Worm (Caenorhabditis elegans): ENCODE data around the gene otpl-8.

otpl-8 gene

DNA sequence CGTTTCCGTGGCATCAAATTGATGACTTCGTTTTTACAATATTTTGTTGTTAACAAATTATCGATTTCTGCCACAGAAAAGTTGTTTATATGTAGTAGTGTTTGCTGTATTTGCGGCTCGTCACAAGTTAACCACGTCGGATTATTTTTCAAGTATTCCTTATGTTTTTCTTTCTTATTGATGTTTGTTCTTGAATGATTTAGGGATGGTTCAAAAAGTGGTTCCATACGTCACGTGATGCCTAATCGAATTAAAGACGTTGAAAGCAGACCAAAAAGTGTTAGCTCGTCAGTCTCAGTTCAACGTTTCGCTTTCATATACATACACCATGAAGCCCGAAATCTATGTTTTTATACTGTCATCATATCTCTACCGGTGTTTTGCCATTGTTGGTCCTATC lies 14.8 kb upstream of the otpl-8 start, which contains the start of gene lips-2:
Gene lips-2 (plus strand): TSS at position 301 of the 400 bp plus-strand sequence.
- no peak for TF ChIP-seq W03F9.2 (tag; optimal IDR thresholded peaks at IDR 0.05)
- TF ChIP-seq dao-5 (tag; optimal IDR thresholded peaks at IDR 0.05), result no peak
- TF ChIP-seq him-1 (tag; optimal IDR thresholded peaks at IDR 0.05), result no peak

DNA sequence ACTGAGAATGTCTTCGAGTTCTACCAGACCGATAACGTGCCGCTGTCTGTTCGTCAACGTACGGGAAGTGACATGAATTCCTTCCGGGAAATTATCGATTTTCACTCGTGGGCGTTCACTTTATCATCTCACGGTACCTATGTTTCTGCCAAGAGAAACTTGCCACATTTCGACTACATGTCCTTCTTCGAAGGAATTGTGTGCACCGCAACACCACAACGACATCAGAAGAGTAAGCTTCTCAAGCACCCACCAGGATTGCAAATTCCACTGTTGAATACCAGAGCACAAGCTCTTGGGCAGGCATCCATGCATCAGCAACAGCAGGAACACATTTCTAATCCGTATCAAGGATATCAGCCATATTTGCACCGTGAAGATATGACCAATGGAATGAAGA lies 13.4 kb upstream of the otpl-8 start:
- no peak for TF ChIP-seq dao-5 (tag; optimal IDR thresholded peaks at IDR 0.05)
- TF ChIP-seq him-1 (tag; optimal IDR thresholded peaks at IDR 0.05), result no peak
- TF ChIP-seq W03F9.2 (tag; optimal IDR thresholded peaks at IDR 0.05), result no peak

DNA sequence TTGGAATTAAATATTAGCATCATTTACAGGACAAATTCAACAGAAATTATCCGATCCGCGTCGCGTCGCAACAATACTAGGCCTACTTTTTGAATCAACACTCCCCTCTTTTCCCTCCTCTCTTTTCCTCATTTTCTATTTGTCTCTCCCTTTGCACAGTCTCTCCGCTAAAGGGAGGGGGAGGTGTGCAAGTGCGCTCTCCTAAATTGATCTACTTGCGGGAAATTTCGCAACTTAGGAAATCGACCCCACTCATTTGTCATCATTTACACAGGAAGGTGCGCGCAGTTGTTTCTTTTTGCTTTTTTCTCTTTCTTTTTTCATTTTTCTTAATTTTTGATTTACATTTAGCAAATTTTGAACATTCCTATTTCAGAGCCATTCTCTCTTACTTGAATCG lies 12.2 kb upstream of the otpl-8 start, which contains the start of gene C04B4.2:
Gene C04B4.2 (plus strand): TSS at position 371 of the 400 bp plus-strand sequence.
- TF ChIP-seq him-1 (tag; optimal IDR thresholded peaks at IDR 0.05), result no peak
- TF ChIP-seq dao-5 (tag; optimal IDR thresholded peaks at IDR 0.05), result no peak
- TF ChIP-seq W03F9.2 (tag; optimal IDR thresholded peaks at IDR 0.05), result no peak

DNA sequence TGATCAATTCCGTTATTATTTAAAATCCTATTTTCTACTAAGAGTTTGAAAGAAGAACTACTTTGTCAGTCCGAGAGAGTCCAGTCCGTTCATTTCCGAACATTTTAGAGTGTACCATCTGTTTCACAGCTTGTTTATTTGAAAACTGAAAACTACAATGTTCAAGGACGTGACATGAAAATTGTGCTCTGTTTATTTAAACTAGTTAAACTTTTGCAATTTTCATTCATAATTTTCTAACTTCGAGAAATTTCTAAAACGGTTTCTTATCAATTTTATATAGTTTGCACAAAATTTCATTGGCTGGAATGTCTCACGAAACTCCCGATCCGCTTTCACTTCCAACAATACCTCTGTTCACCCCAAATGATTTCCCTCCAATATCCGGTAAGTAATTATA lies 9.7 kb upstream of the otpl-8 start, which contains the start of gene C04B4.1:
Gene C04B4.1 (plus strand): TSS at position 301 of the 400 bp plus-strand sequence.
- TF ChIP-seq him-1 (tag; optimal IDR thresholded peaks at IDR 0.05), result no peak
- TF ChIP-seq W03F9.2 (tag; optimal IDR thresholded peaks at IDR 0.05), result no peak
- TF ChIP-seq dao-5 (tag; optimal IDR thresholded peaks at IDR 0.05), result no peak

DNA sequence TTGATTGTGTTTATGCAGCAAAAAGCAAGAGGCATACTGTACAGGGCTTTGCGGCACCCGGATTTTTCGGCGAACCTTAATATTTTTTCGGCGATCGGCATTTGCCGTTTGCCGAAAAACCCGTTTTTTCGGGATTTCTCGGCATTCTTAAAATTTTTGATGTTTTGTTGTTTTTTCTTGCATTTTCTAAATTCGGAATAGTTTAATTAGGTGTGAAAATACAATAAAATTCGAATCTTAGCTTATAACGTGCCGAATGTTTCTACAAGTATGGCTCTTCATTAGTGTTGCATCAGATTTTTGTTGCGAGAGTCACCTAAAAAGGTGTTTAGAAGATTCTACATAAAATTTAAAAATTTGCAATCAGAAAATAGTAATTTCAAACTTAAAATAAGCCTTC lies 4.8 kb upstream of the otpl-8 start, which contains the start of gene C04B4.6:
Gene C04B4.6 (minus strand): TSS at position 101 of the 400 bp plus-strand sequence.
- no peak for TF ChIP-seq W03F9.2 (tag; optimal IDR thresholded peaks at IDR 0.05)
- TF ChIP-seq dao-5 (tag; optimal IDR thresholded peaks at IDR 0.05), result no peak
- TF ChIP-seq him-1 (tag; optimal IDR thresholded peaks at IDR 0.05), result no peak

- no peak for TF ChIP-seq him-1 (tag; optimal IDR thresholded peaks at IDR 0.05)
These were observed 3.1 kb upstream of the otpl-8 start, which contains the start of gene H19J13.2 for ce11 chrX:12273870-12274269. Gene H19J13.2, minus strand, starts transcription at chrX:12273970.

DNA sequence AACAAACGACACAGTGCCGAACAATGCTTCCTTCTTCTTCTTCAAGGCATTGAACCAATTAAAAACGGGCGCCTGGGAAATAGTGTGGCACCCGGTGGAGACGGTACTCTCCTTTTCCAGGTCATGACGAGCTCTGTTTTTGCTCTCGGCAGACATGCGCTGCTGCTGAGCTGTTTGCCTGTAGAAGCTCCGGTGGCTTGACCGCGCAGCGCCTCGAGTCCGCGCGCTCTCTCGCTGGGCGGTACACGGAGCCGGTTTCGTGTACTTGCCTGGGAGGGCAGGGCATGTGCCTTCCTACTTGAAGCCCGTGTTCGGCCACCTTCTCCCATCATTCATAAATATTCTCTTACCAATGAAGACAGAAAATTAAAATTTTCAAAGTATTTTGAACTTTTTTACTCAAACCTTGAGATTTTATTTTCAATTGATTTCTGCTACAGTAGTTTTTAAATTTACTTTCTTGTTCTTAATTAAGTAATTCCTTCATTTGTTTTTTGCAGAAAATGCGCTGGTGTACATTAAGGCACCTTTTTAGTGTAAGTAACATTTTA lies 10.3 kb downstream of the otpl-8 start, which contains the start of gene E01G6.1:
Gene E01G6.1 (plus strand): TSS at position 501 of the 551 bp plus-strand sequence.
- TF ChIP-seq him-1 (tag; optimal IDR thresholded peaks at IDR 0.05), result no peak
- no peak for TF ChIP-seq dao-5 (tag; optimal IDR thresholded peaks at IDR 0.05)
- no peak for TF ChIP-seq W03F9.2 (tag; optimal IDR thresholded peaks at IDR 0.05)

ce11 chrX:12256594-12257048 lies 14.1 kb downstream of the otpl-8 start, which contains the start of gene E01G6.2:
Gene E01G6.2, plus strand, starts transcription at chrX:12256644.
- TF ChIP-seq W03F9.2 (tag; optimal IDR thresholded peaks at IDR 0.05), result no peak
- TF ChIP-seq dao-5 (tag; optimal IDR thresholded peaks at IDR 0.05), result no peak
- no peak for TF ChIP-seq him-1 (tag; optimal IDR thresholded peaks at IDR 0.05)

ce11 chrX:12252189-12252588 lies 18.6 kb downstream of the otpl-8 start:
- TF ChIP-seq dao-5 (tag; optimal IDR thresholded peaks at IDR 0.05) (no peak), him-1 (tag; optimal IDR thresholded peaks at IDR 0.05) (no peak), W03F9.2 (tag; optimal IDR thresholded peaks at IDR 0.05) (no peak)

ce11 chrX:12248140-12248539 lies 22.6 kb downstream of the otpl-8 start:
- no peak for TF ChIP-seq W03F9.2 (tag; optimal IDR thresholded peaks at IDR 0.05)
- TF ChIP-seq dao-5 (tag; optimal IDR thresholded peaks at IDR 0.05), result no peak
- TF ChIP-seq him-1 (tag; optimal IDR thresholded peaks at IDR 0.05), result no peak

DNA sequence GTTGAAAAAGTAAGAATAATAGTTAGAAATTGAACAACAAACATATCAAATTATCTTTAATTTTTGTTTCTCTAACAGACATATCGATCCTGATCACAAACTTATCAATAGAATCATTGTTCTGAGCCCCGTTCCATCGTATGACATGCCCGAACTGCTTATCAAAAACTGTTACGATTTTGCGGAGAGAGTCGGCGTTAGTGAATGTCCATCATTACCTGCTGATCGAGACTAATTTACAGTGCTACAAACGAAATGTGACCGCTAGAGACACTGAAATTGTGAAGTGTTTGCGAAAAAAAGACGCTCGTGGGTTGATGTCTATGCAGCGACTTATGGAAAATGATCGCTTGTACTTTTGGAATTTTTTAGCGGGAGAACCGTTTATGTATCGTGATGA lies 27.8 kb downstream of the otpl-8 start:
- TF ChIP-seq W03F9.2 (tag; optimal IDR thresholded peaks at IDR 0.05), result no peak
- no peak for TF ChIP-seq dao-5 (tag; optimal IDR thresholded peaks at IDR 0.05)
- no peak for TF ChIP-seq him-1 (tag; optimal IDR thresholded peaks at IDR 0.05)

ce11 chrX:12241457-12241856 lies 29.3 kb downstream of the otpl-8 start, which contains the start of gene cest-3:
Gene cest-3, plus strand, starts transcription at chrX:12241646.
- TF ChIP-seq W03F9.2 (tag; optimal IDR thresholded peaks at IDR 0.05) (no peak), him-1 (tag; optimal IDR thresholded peaks at IDR 0.05) (no peak)

DNA sequence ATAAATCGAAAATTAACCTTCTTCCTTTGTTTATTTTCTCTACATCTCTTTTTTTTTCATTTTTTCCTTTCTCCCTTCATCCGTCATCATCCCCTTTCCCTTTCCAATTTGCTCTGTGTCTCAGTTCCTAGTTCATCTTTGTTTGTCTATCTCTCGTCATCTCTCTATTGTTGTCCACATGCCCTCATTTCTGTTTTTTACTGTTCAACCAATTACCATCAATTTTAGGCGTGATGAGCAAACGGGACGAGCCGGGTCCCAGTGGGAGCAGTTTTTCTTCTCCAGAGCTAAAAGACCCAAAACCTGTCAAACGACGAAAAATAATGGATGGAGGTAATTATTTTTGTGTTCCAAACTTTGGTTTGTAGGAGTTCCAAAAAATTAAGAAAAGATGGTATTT lies 35.4 kb downstream of the otpl-8 start, which contains the start of gene C23H4.6:
Gene C23H4.6 (plus strand): TSS at position 219 of the 400 bp plus-strand sequence.
- TF ChIP-seq W03F9.2 (tag; optimal IDR thresholded peaks at IDR 0.05), result no peak
- no peak for TF ChIP-seq dao-5 (tag; optimal IDR thresholded peaks at IDR 0.05)

- TF ChIP-seq dao-5 (tag; optimal IDR thresholded peaks at IDR 0.05) (no peak), him-1 (tag; optimal IDR thresholded peaks at IDR 0.05) (no peak), W03F9.2 (tag; optimal IDR thresholded peaks at IDR 0.05) (no peak)
These were observed 36.3 kb downstream of the otpl-8 start for ce11 chrX:12234424-12234823.

DNA sequence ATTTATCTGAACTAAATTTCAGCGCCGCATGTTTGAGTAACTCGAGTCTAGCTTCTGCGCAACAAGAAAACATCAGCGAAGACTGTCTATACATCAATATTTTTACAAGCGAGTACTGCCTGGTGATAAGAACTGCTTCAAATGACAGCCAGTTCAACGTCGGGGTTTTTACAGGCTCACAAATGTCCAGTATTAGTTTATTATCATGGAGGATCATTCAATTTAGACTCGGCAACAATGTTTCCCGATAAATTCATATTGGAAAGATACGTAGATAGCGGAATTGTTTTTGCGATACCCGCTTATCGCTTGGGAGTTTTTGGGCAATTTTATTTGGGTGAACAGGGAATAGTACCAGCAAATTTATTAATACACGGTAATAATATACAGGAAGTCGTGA lies 40.4 kb downstream of the otpl-8 start:
- TF ChIP-seq W03F9.2 (tag; optimal IDR thresholded peaks at IDR 0.05) (no peak), dao-5 (tag; optimal IDR thresholded peaks at IDR 0.05) (no peak), him-1 (tag; optimal IDR thresholded peaks at IDR 0.05) (no peak)
